Fruit fly (Drosophila melanogaster): ENCODE measurements around the gene CG2854.
A peak's percentile ranks its signal among the peaks of the same experiment; 100 is the strongest.

The CG2854 gene

DNA sequence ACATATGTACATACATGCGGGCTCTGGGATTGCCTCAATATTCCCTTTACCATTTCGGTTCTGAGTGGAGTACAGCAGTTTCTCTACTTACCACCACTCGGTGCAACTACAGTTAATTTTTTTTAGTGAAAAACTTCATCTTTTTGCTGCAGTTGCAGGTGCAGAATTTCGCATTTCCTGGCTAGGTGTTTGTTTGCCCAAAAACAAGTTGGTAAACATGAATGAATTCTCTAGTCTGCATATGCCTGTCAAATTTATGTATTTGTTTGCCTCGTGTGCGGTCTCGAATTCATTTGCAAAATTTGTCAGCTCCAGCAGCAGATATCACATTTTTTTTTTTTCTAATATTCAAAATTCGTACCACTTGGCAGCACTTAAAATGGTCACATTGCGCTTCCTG, at the start of gene CG2854:
Gene CG2854, plus strand, starts transcription at position 301 of the 400 bp plus-strand sequence.
- no peak for TF ChIP-seq CG17801 (GFP tag; optimal IDR thresholded peaks at IDR 0.05; ENCODE audit: partially characterized antibody)

- TF ChIP-seq CG17801 (GFP tag; optimal IDR thresholded peaks at IDR 0.05; ENCODE audit: partially characterized antibody) = no peak
These were observed 48.1 kb upstream of the CG2854 start for dm6 chrX:2278782-2279304.

dm6 chrX:2283470-2283869, 43.5 kb upstream of the CG2854 start:
- no peak for TF ChIP-seq CG17801 (GFP tag; optimal IDR thresholded peaks at IDR 0.05; ENCODE audit: partially characterized antibody)

DNA sequence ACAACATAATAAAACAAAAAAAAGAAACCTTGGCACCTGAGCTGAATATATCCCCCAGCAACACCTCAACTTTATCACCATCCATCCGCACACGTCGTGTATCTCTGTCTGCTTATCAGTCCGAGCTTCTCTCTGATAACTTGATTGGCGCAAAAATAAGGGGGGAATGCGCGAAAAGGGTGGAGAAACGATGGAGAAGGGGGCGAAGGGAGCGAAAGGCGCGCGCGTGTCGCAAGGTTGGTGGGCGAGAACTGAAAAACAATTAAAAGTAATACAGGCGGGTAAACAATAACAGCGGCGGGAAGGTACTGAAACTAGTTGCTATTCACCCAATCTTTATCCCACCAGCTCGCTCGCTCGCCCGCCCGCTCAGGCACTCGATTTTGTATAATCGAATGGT, 40.7 kb upstream of the CG2854 start:
- TF ChIP-seq CG17801 (GFP tag; optimal IDR thresholded peaks at IDR 0.05; ENCODE audit: partially characterized antibody) = no peak

dm6 chrX:2286985-2287384, 39.9 kb upstream of the CG2854 start:
- no peak for TF ChIP-seq CG17801 (GFP tag; optimal IDR thresholded peaks at IDR 0.05; ENCODE audit: partially characterized antibody)

DNA sequence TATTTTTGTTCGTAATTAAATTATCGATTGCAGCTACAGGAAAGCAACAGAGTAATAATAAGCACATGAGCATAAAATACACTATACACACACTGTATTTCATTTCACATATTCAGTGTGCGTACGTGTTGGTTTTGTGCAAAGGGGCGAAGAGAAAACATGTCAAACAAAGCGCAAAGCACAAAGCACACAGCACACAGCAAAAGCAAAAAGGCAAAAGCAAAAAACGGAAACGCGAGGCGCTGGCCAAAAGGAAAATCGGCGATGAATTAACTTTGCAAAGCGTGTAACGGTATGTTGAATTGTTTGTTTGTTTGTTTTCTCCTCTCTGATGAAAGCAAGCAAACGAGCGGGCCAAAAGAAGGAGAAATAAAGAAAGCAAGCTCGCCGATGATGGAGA, 38.6 kb upstream of the CG2854 start:
- TF ChIP-seq CG17801 (GFP tag; optimal IDR thresholded peaks at IDR 0.05; ENCODE audit: partially characterized antibody) = no peak

DNA sequence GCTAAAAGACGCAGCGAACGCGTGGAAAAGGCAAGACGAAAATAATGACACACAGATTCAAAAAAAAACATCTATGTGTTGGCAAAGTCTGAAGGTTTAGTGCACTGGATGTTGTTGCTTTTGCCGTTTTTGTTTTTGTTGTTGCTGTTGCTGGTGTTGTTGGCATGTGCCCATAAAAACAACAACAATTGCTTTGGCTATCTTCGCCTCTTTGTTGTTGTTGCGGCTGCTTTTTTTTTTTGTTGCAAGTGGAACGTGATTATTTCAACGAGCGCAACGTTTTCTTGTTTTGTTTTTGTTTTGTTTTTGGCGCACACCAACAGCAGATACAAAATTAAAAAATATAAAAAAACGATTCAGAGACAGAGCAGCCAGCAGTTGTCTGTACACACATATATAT, 37.8 kb upstream of the CG2854 start:
- TF ChIP-seq CG17801 (GFP tag; optimal IDR thresholded peaks at IDR 0.05; ENCODE audit: partially characterized antibody) = peak; percentile 75

DNA sequence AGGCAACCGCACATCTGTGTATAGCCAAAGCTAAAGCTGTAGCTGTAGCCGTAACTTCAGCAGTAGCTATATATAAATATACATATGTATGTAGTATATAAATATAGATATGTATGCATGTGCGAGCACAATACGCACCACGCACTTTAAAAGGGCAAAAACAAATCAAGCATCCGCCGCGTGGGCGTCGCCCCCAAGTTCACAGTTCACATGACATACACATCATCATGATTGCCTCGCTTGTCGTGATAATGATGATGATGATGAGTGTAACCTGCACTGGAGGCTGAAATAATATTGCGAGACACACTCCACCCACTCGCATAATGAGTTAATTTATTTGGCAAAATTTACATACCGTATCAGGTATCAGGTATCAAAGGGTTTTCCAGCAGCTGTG, 35.9 kb upstream of the CG2854 start:
- TF ChIP-seq CG17801 (GFP tag; optimal IDR thresholded peaks at IDR 0.05; ENCODE audit: partially characterized antibody) = no peak

DNA sequence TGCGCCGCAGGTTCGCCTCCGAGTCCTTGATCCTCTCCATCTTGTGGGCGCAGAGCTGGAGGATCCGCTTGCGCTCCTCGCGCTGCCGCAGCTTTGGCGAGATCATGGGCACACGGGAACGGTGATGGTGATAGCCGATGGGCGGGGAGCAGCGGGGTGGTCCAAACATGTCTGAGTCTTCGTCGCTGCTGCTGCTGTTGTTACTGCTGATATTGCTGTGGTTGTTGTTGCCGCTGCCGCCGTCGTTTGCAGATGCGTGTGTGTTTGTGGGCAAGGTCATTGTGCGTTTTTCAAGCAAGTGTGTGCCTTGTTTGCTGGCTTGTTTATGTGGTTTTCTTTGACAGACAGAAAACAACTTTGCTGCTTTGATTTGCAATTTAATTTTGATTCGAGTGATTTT, 34.5 kb upstream of the CG2854 start:
- TF ChIP-seq CG17801 (GFP tag; optimal IDR thresholded peaks at IDR 0.05; ENCODE audit: partially characterized antibody) = no peak

- TF ChIP-seq CG17801 (GFP tag; optimal IDR thresholded peaks at IDR 0.05; ENCODE audit: partially characterized antibody) = peak; percentile 99
These were observed 33.5 kb upstream of the CG2854 start, which contains the start of gene CG2865 for dm6 chrX:2293294-2293988. Gene CG2865, minus strand, starts transcription at chrX:2293411.

- peak; percentile 46 for TF ChIP-seq CG17801 (GFP tag; optimal IDR thresholded peaks at IDR 0.05; ENCODE audit: partially characterized antibody)
These were observed 32.2 kb upstream of the CG2854 start for dm6 chrX:2294474-2295434.

DNA sequence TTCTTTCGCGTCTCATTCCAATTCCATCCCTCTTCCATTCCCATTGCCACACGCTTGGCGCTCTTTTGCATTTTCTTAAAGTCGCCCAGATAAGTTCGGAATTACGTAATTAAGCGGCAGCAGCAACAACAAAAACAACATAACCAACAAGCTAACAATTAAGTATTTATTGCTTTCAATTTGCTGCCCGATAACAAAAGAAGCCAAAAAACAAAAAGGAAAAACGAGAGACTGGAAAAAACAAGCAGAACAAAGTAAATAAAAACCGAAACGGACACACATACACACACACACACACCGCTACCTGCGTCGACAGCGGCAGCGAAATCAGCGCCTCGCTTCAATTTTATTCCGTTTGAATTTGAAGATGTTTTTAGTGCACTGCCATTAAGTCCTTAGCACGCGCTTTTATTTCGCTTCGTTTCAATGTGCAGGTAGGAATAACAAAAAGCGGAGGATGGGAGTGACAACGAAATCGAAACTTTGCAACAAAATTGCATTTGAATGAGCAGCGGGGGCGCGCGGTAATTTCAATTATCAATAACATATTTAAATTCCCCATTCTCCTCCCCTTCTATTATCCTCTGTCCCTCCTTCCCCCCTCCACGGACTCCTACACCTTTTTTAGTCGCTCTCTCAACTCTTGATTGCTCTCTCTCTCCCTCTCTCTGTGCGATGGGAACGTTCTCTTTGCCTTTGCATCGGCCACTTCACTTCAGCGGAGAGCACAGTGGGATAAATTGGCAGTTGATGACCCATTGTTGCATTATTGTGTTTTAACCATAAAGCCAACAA, 31.3 kb upstream of the CG2854 start, which contains the start of gene Raf:
Gene Raf, plus strand, starts transcription at position 32 of the 795 bp plus-strand sequence.
- TF ChIP-seq CG17801 (GFP tag; optimal IDR thresholded peaks at IDR 0.05; ENCODE audit: partially characterized antibody) = peak; percentile 39

dm6 chrX:2296230-2297044, 30.5 kb upstream of the CG2854 start:
- peak; percentile 81 for TF ChIP-seq CG17801 (GFP tag; optimal IDR thresholded peaks at IDR 0.05; ENCODE audit: partially characterized antibody)

All from ovary, adult (tissue).